Worm (Caenorhabditis elegans) whole organism, late embryonic: ENCODE results near the gene F28B1.9.

Experiments used
- K09A11.1 ChIP-seq: sonication (generic microtip); optimal IDR thresholded peaks from 2 replicates; lab custom pipeline; 2017; ENCODE audit warnings: antibody characterized with exemption, mild to moderate bottlenecking, missing genetic modification characterization, missing compliant biosample characterization; ENCODE audit not compliant: insufficient read depth
- ama-1 ChIP-seq: fragments of 150-350 bp; optimal IDR thresholded peaks from 2 replicates; lab custom pipeline; 2014
- ceh-14 ChIP-seq: sonication (generic microtip); optimal IDR thresholded peaks from 2 replicates; lab custom pipeline; 2016; ENCODE audit warnings: missing genotype, missing genetic modification characterization, missing compliant biosample characterization
- ceh-31 ChIP-seq: sonication (generic microtip); optimal IDR thresholded peaks from 2 replicates; lab custom pipeline; 2016; ENCODE audit warnings: missing genetic modification characterization, missing compliant biosample characterization
- ceh-6 ChIP-seq: fragments of 200-800 bp; sonication (Bioruptor generic); optimal IDR thresholded peaks from 2 replicates; lab custom pipeline; 2018; ENCODE audit warnings: mild to moderate bottlenecking, missing genetic modification characterization, missing compliant biosample characterization
- dmd-4 ChIP-seq: sonication (generic microtip); optimal IDR thresholded peaks from 2 replicates; lab custom pipeline; 2016; ENCODE audit warnings: borderline replicate concordance, missing genetic modification characterization, missing compliant biosample characterization
- dve-1 ChIP-seq: sonication (generic microtip); optimal IDR thresholded peaks from 2 replicates; lab custom pipeline; 2017; ENCODE audit warnings: antibody characterized with exemption, mild to moderate bottlenecking, missing genetic modification characterization, missing compliant biosample characterization
- eyg-1 ChIP-seq: sonication (generic microtip); optimal IDR thresholded peaks from 2 replicates; lab custom pipeline; 2016; ENCODE audit warnings: missing genotype, missing genetic modification characterization, missing compliant biosample characterization
- ref-2 ChIP-seq: sonication (generic microtip); optimal IDR thresholded peaks from 2 replicates; lab custom pipeline; 2016; ENCODE audit warnings: missing genetic modification characterization, missing compliant biosample characterization
- unc-86 ChIP-seq: sonication (generic microtip); optimal IDR thresholded peaks from 2 replicates; lab custom pipeline; 2016; ENCODE audit warnings: missing genetic modification characterization, missing compliant biosample characterization

- TF ChIP-seq unc-86 (tag; lab: Kevin White, UChicago) (no peak), dmd-4 (tag; lab: Kevin White, UChicago) (no peak), K09A11.1 (tag; lab: Kevin White, UChicago) (no peak), dve-1 (tag; lab: Kevin White, UChicago) (no peak), ref-2 (tag; lab: Kevin White, UChicago) (no peak), ceh-6 (GFP tag; lab: Kevin White, UChicago) (no peak), ama-1 (no peak), ceh-31 (tag; lab: Kevin White, UChicago) (no peak), eyg-1 (tag; lab: Kevin White, UChicago) (no peak), ceh-14 (tag; lab: Kevin White, UChicago) (no peak)
These were observed 4.9 kb downstream of the F28B1.9 start for ce11 chrV:17066634-17067033.
